Worm (Caenorhabditis elegans): ENCODE results near the gene mek-1.

mek-1 gene

DNA sequence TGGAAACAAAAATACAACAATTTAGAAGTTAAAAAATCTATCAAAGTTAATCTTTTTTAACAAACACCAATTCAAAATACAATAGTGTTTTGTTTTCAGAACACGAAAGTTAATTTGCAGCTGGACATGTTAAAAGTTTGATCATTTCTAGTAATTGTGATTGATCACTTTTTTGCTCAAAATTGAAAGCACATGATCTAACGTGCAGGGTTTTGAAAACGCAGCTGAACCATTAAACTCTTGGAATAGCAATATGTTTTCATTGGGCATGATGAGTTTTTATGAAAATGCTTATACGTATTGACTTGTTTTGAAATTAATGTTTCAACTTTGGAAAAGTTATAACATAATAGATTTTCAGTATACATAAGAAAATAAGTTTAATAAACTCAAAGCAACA lies 31.7 kb upstream of the mek-1 start (continued):
- TF ChIP-seq aly-2 (tag; optimal IDR thresholded peaks at IDR 0.05) (no peak), pqm-1 (tag; optimal IDR thresholded peaks at IDR 0.05) (no peak), tbx-2 (tag; optimal IDR thresholded peaks at IDR 0.05) (no peak), C16A3.4 (tag; optimal IDR thresholded peaks at IDR 0.05) (no peak), nhr-47 (tag; optimal IDR thresholded peaks at IDR 0.05) (no peak), fkh-8 (tag; optimal IDR thresholded peaks at IDR 0.05) (peak; percentile 36), ztf-11 (tag; optimal IDR thresholded peaks at IDR 0.05) (no peak), nhr-237 (tag; optimal IDR thresholded peaks at IDR 0.05) (no peak), Y116A8C.19 (tag; optimal IDR thresholded peaks at IDR 0.05; ENCODE audit: borderline replicate concordance) (no peak), ces-1 (GFP tag; optimal IDR thresholded peaks at IDR 0.05) (no peak), dsc-1 (tag; optimal IDR thresholded peaks at IDR 0.05) (peak; percentile 90), unc-62 (GFP tag; optimal IDR thresholded peaks at IDR 0.05) (no peak), nhr-90 (tag; optimal IDR thresholded peaks at IDR 0.05; ENCODE audit: poor library complexity) (no peak), lir-3 (tag; optimal IDR thresholded peaks at IDR 0.05; ENCODE audit: poor library complexity) (no peak), zip-4 (GFP tag; optimal IDR thresholded peaks at IDR 0.05) (no peak), ceh-90 (tag; optimal IDR thresholded peaks at IDR 0.05) (no peak), mef-2 (tag; optimal IDR thresholded peaks at IDR 0.05) (no peak), nhr-77 (tag; optimal IDR thresholded peaks at IDR 0.05) (no peak), sup-37 (GFP tag; optimal IDR thresholded peaks at IDR 0.05) (no peak)

DNA sequence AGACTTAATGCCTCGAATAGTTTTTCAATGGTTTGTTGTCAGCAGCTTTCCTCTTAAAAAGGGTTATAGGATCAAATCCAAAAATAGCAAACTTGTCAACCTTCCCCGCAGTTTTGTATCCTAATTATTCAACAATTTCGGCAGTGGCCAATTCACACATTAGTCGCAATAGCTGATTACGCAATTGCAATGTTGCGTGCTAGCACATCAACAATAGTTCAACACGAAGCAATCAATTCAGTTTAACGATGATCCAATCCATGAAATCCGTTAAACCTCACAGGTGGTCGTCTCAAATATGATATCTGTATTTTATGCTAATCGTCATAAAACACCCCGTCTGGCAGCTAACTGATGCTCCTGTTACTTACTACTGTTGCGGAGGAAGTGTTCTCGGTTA lies 26.4 kb upstream of the mek-1 start:
- TF ChIP-seq fkh-10 (GFP tag; optimal IDR thresholded peaks at IDR 0.05) (no peak), hlh-17 (GFP tag; optimal IDR thresholded peaks at IDR 0.05; ENCODE audit: borderline replicate concordance) (no peak), lin-14 (GFP tag; optimal IDR thresholded peaks at IDR 0.05) (no peak), ztf-4 (tag; optimal IDR thresholded peaks at IDR 0.05) (no peak), rnt-1 (tag; optimal IDR thresholded peaks at IDR 0.05) (no peak), grh-1 (GFP tag; IDR thresholded peaks at IDR 0.05) (no peak)

DNA sequence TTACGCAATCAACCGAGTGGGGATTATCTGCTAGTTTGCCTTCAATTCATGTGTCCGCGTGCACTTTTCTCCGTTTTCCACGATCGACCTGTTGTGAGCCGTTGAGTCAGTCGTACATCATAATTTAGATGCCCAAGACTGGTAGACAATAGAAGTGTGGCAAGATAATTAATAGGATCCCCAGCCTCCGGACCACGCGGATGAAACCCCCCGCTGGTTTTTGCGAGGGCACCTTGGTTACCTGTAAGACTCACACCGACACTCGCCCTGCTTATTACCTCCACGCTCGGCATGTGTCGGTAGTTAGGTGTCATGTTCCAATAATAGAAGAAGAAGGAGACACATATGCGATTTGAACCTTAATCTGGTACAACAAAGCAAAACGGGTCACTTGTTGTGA lies 23.1 kb upstream of the mek-1 start:
- TF ChIP-seq dsc-1 (tag; optimal IDR thresholded peaks at IDR 0.05) (peak; percentile 15), nhr-84 (tag; optimal IDR thresholded peaks at IDR 0.05) (no peak)

ce11 chrX:7457154-7457674 lies 21.8 kb upstream of the mek-1 start:
- TF ChIP-seq lsy-2 (tag; optimal IDR thresholded peaks at IDR 0.05) = peak in 1 of 2 experiments; percentile 65
- peak; percentile 23 for TF ChIP-seq lin-14 (GFP tag; optimal IDR thresholded peaks at IDR 0.05)
- TF ChIP-seq tlp-1 (tag; optimal IDR thresholded peaks at IDR 0.05) = no peak
- TF ChIP-seq unc-62 (GFP tag; optimal IDR thresholded peaks at IDR 0.05) = no peak
- TF ChIP-seq dsc-1 (tag; optimal IDR thresholded peaks at IDR 0.05) = peak; percentile 7
- TF ChIP-seq tbx-2 (tag; optimal IDR thresholded peaks at IDR 0.05) = no peak
- no peak for TF ChIP-seq nhr-11 (tag; optimal IDR thresholded peaks at IDR 0.05)
- TF ChIP-seq fkh-10 (GFP tag; optimal IDR thresholded peaks at IDR 0.05) = peak; percentile 63
- TF ChIP-seq nhr-85 (tag) = no peak
- no peak for TF ChIP-seq nhr-47 (tag; optimal IDR thresholded peaks at IDR 0.05)
- no peak for TF ChIP-seq rnt-1 (tag; optimal IDR thresholded peaks at IDR 0.05)
- TF ChIP-seq hpl-2 (GFP tag; optimal IDR thresholded peaks at IDR 0.05) = no peak
- TF ChIP-seq vab-15 (tag; optimal IDR thresholded peaks at IDR 0.05) = no peak

DNA sequence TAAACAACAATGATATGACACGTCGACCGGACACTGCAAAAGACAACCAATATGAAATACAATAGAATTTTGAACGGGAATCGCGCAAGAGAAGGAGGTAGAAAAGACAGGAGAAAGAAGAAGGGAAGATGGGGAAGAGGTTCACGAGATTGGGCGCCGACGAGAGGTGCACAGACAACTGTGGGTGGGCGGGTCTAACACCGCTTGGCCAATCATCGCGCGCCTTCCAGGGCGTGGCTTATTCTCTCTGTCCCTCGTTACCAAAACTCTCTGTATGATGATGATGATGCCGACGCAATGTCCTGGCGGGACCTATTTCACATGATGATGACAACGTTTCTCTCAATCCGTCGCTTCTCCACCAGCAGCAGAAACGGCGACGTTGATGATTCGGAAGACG lies 18.5 kb upstream of the mek-1 start:
- TF ChIP-seq sup-37 (GFP tag; optimal IDR thresholded peaks at IDR 0.05) (no peak), irx-1 (tag; optimal IDR thresholded peaks at IDR 0.05) (no peak), mep-1 (tag; optimal IDR thresholded peaks at IDR 0.05) (no peak), zip-4 (GFP tag; optimal IDR thresholded peaks at IDR 0.05) (no peak), unc-62 (GFP tag; optimal IDR thresholded peaks at IDR 0.05) (no peak), unc-86 (tag; optimal IDR thresholded peaks at IDR 0.05) (peak; percentile 33), snpc-4 (tag; optimal IDR thresholded peaks at IDR 0.05) (no peak), egl-13 (tag; optimal IDR thresholded peaks at IDR 0.05) (no peak), lsy-2 (tag; optimal IDR thresholded peaks at IDR 0.05) (peak in 1 of 2 experiments; percentile 33), lin-14 (GFP tag; optimal IDR thresholded peaks at IDR 0.05) (peak; percentile 31), swsn-7 (tag; optimal IDR thresholded peaks at IDR 0.05) (peak; percentile 4), C34B4.2 (tag; optimal IDR thresholded peaks at IDR 0.05) (no peak), nhr-85 (tag) (peak; percentile 43), unc-98 (GFP tag; IDR thresholded peaks at IDR 0.05) (no peak), ces-1 (GFP tag; optimal IDR thresholded peaks at IDR 0.05) (no peak), egl-27 (tag; optimal IDR thresholded peaks at IDR 0.05) (no peak), xbp-1 (tag; optimal IDR thresholded peaks at IDR 0.05) (peak; percentile 27), sox-4 (tag; optimal IDR thresholded peaks at IDR 0.05) (no peak)
